Fruit fly (Drosophila melanogaster): Measurements from ENCODE around the gene CG6763.

Gene CG6763

DNA sequence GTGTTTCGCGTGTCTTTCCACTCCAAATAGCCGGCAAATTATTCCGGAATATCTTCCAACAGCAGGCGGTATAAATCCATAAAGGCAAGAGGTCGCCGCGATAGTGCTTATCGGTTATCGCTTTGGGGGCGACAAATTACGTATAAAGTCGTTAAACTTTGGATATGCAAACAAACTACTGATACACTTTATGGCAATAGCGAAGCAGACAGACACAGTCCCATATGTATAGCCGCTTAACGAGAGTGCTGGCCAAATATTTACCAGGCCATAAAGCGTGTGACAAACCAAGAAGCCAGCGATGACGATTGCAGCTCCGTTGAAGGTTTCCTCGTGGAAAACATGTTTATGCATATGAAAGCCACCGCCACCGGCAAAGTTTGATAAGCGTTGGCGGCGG, 454 bp downstream of the CG6763 start (continued):
- TF ChIP-seq CG8281 (tag; optimal IDR thresholded peaks at IDR 0.05), result peak; percentile 5
- peak; percentile 18 for TF ChIP-seq CG12219 (GFP tag; optimal IDR thresholded peaks at IDR 0.05)
- TF ChIP-seq tna (GFP tag; IDR thresholded peaks at IDR 0.05; ENCODE audit: partially characterized antibody), result no peak
- no peak for TF ChIP-seq CG12744 (GFP tag; optimal IDR thresholded peaks at IDR 0.05)
- TF ChIP-seq Aef1 (GFP tag; IDR thresholded peaks at IDR 0.05), result no peak
- no peak for TF ChIP-seq mld (GFP tag; IDR thresholded peaks at IDR 0.05; ENCODE audit: partially characterized antibody)
- no peak for TF ChIP-seq croc (GFP tag; conservative IDR thresholded peaks at IDR 0.05)
- TF ChIP-seq CG8944 (GFP tag; optimal IDR thresholded peaks at IDR 0.05), result no peak
- TF ChIP-seq corto (GFP tag; optimal IDR thresholded peaks at IDR 0.05), result no peak
- no peak for TF ChIP-seq grau (tag; optimal IDR thresholded peaks at IDR 0.05)
- TF ChIP-seq fd64A (GFP tag; optimal IDR thresholded peaks at IDR 0.05), result peak; percentile 10
- TF ChIP-seq CG13424 (tag; optimal IDR thresholded peaks at IDR 0.05), result peak; percentile 38
- TF ChIP-seq wek (GFP tag; optimal IDR thresholded peaks at IDR 0.05), result peak; percentile 39
- TF ChIP-seq CG18262 (tag; optimal IDR thresholded peaks at IDR 0.05), result no peak
- TF ChIP-seq CG8388 (GFP tag; optimal IDR thresholded peaks at IDR 0.05), result no peak
- TF ChIP-seq Dp (GFP tag; optimal IDR thresholded peaks at IDR 0.05), result no peak
- TF ChIP-seq lmd (GFP tag; IDR thresholded peaks at IDR 0.05), result no peak
- peak; percentile 37 for TF ChIP-seq HmgZ (tag; optimal IDR thresholded peaks at IDR 0.05)
- TF ChIP-seq CG16813 (GFP tag; IDR thresholded peaks at IDR 0.05; ENCODE audit: partially characterized antibody), result no peak
- TF ChIP-seq Eip74EF (GFP tag; optimal IDR thresholded peaks at IDR 0.05), result no peak
- peak; percentile 35; the same call in 1 of the 2 replicates for TF ChIP-seq Awh (GFP tag; IDR thresholded peaks at IDR 0.05)
- TF ChIP-seq CG11695 (GFP tag; IDR thresholded peaks at IDR 0.05), result 0 out of 3 replicates have a peak, but pooled peaks have one; percentile 14
- no peak; the same call in 1 of the 2 replicates for TF ChIP-seq CG14014 (GFP tag; IDR thresholded peaks at IDR 0.05)
- no peak for TF ChIP-seq CG3281 (GFP tag; optimal IDR thresholded peaks at IDR 0.05)
- peak; percentile 9 for TF ChIP-seq CG10209 (GFP tag; optimal IDR thresholded peaks at IDR 0.05)
- TF ChIP-seq CG3407 (GFP tag; optimal IDR thresholded peaks at IDR 0.05), result no peak
- no peak for TF ChIP-seq CG12391 (tag; optimal IDR thresholded peaks at IDR 0.05)
- peak; percentile 66 for TF ChIP-seq CrebB (tag; optimal IDR thresholded peaks at IDR 0.05)
- no peak for TF ChIP-seq MESR4 (GFP tag; optimal IDR thresholded peaks at IDR 0.05)
- TF ChIP-seq CG11504 (tag; optimal IDR thresholded peaks at IDR 0.05), result no peak
- no peak for TF ChIP-seq CG7963 (GFP tag; IDR thresholded peaks at IDR 0.05; ENCODE audit: partially characterized antibody)
- no peak for TF ChIP-seq CG6654 (GFP tag; optimal IDR thresholded peaks at IDR 0.05)
- TF ChIP-seq lola (GFP tag; optimal IDR thresholded peaks at IDR 0.05), result no peak
- TF ChIP-seq fru (optimal IDR thresholded peaks at IDR 0.05), result no peak
- TF ChIP-seq ranshi (GFP tag; IDR thresholded peaks at IDR 0.05), result no peak
- no peak for TF ChIP-seq peb (GFP tag; IDR thresholded peaks at IDR 0.05)
- no peak for TF ChIP-seq tap (tag; optimal IDR thresholded peaks at IDR 0.05)
- TF ChIP-seq NfI (GFP tag; optimal IDR thresholded peaks at IDR 0.05), result peak; percentile 27
- peak; percentile 61 for TF ChIP-seq CG7987 (GFP tag; optimal IDR thresholded peaks at IDR 0.05)
- TF ChIP-seq CG6254 (GFP tag; optimal IDR thresholded peaks at IDR 0.05), result peak; percentile 1
- TF ChIP-seq pfk (GFP tag; optimal IDR thresholded peaks at IDR 0.05), result peak; percentile 29
- no peak for TF ChIP-seq BEAF-32 (GFP tag; optimal IDR thresholded peaks at IDR 0.05)
- TF ChIP-seq Hr3 (GFP tag; optimal IDR thresholded peaks at IDR 0.05), result no peak
- no peak for TF ChIP-seq sima (GFP tag; optimal IDR thresholded peaks at IDR 0.05)
- peak; percentile 36; the same call in 1 of the 2 replicates for TF ChIP-seq Rfx (GFP tag; IDR thresholded peaks at IDR 0.05)
- TF ChIP-seq CG6854 (GFP tag; optimal IDR thresholded peaks at IDR 0.05), result peak; percentile 36
- TF ChIP-seq Six4 (GFP tag; optimal IDR thresholded peaks at IDR 0.05), result no peak
- no peak for TF ChIP-seq Xrp1 (GFP tag; IDR thresholded peaks at IDR 0.05)
- no peak for TF ChIP-seq CG1603 (tag; optimal IDR thresholded peaks at IDR 0.05)
- peak; percentile 57 for TF ChIP-seq schlank (tag; optimal IDR thresholded peaks at IDR 0.05)

Data from whole organism, embryonic.